Worm (Caenorhabditis elegans): ENCODE measurements around the gene C18A3.7.

The C18A3.7 gene

DNA sequence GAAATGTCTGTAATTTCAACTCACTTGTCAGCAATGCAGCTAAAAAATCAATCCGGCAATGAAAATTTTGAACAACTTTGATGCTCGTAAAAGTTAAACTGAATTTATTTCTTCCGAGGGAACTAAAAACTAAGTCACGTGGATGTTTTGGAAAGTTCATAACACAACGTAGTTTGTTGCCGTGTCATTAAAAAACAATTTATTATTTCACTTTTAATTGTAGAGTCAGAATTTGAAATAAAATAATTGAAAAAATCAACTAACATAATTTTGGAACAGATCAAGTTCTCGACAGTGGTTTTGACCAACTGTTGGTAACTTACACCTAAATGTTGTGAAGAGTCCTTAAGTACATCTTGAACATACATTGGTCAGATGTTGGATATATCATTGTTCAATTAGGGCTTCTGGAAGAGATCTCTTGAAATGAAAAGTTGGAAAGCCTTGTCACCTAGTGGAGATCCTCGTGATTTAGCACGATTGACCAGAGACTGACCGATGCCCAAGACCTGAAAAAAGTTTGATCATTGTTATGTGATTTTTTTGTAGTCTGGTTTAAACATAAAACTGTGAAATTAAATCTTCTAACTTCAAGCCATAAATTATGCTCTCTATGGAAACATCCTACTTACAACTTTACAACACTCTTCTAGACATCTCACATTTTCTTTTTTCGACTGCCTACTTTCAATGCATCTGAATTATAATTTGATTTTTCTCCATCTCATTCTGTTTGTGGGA is at the start of gene C18A3.7, which contains the start of gene C18A3.11:
Gene C18A3.7, minus strand, starts transcription at position 101 of the 741 bp plus-strand sequence.
Gene C18A3.11, plus strand, starts transcription at position 691 of the 741 bp plus-strand sequence.
- TF ChIP-seq gei-17 (GFP tag; optimal IDR thresholded peaks at IDR 0.05) (no peak), dpl-1 (GFP tag; optimal IDR thresholded peaks at IDR 0.05) (no peak), snpc-1.3 (tag; optimal IDR thresholded peaks at IDR 0.05; ENCODE audit: insufficient read depth) (no peak), egl-44 (GFP tag; IDR thresholded peaks at IDR 0.05) (no peak), lin-54 (GFP tag; optimal IDR thresholded peaks at IDR 0.05) (no peak), sea-2 (GFP tag; IDR thresholded peaks at IDR 0.05) (no peak), repo-1 (tag; optimal IDR thresholded peaks at IDR 0.05) (no peak), ceh-100 (GFP tag; IDR thresholded peaks at IDR 0.05) (no peak), snpc-4 (GFP tag; optimal IDR thresholded peaks at IDR 0.05) (no peak), snpc-4 (tag; optimal IDR thresholded peaks at IDR 0.05) (no peak), F57C9.4 (tag; optimal IDR thresholded peaks at IDR 0.05) (no peak), K11D2.4 (GFP tag; IDR thresholded peaks at IDR 0.05) (no peak)

- TF ChIP-seq hmg-1.2 (GFP tag; IDR thresholded peaks at IDR 0.05) (peak; percentile 50; the same call in 1 of the 2 replicates), ztf-26 (tag; optimal IDR thresholded peaks at IDR 0.05) (no peak), ceh-27 (GFP tag; optimal IDR thresholded peaks at IDR 0.05) (peak; percentile 7)
Measured at ce11 chrII:5779866-5780265, 49.6 kb upstream of the C18A3.7 start.

DNA sequence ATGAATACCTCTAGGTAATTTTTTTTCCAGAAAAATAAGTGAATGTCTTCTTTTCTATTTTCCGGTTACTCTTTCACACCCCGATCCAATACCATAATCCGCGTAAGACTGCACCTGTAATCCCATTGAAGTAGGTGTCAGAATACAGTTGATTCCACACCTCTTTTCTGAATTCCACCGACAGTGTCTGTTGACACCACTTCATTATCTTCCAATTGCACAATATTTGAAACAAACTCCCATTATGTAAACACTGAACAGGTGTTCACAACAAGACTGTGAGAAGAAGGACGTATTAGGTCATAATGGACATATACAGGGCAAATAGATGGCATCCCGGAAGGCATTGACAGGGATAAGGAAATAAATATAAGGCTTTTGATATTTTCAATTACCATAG is 47.1 kb upstream of the C18A3.7 start:
- TF ChIP-seq xnd-1 (tag; optimal IDR thresholded peaks at IDR 0.05) (no peak), repo-1 (tag; optimal IDR thresholded peaks at IDR 0.05) (no peak), egl-44 (GFP tag; IDR thresholded peaks at IDR 0.05) (no peak), somi-1 (GFP tag; optimal IDR thresholded peaks at IDR 0.05) (no peak), dpl-1 (GFP tag; optimal IDR thresholded peaks at IDR 0.05) (no peak), unc-130 (GFP tag; optimal IDR thresholded peaks at IDR 0.05) (no peak), nfya-1 (tag; optimal IDR thresholded peaks at IDR 0.05; ENCODE audit: borderline replicate concordance, insufficient read depth) (no peak), nfyb-1 (GFP tag; IDR thresholded peaks at IDR 0.05) (no peak), F37B4.10 (GFP tag; IDR thresholded peaks at IDR 0.05) (no peak)

DNA sequence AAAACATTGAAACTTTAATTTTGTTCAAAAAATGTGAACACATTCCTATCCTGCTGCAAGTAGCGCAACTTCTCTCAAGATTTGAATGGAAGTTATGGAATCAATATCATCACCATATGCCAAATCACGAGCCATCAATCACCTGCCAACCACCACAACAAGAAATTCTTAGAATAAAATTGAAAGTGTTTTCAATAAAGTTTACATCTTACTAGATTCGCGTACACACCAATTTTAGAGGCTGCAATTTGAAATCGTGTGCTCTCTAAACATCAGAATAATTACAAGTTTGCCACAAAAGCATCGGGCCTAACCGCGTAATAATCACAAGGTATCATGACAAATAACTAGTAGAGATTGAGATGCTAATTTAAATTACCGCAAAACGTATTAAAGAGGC is 44.6 kb upstream of the C18A3.7 start:
- no peak for TF ChIP-seq attf-5 (GFP tag; optimal IDR thresholded peaks at IDR 0.05)
- no peak for TF ChIP-seq rec-8 (tag; optimal IDR thresholded peaks at IDR 0.05)
- no peak for TF ChIP-seq madf-3 (GFP tag; IDR thresholded peaks at IDR 0.05)
- TF ChIP-seq rpc-1 (optimal IDR thresholded peaks at IDR 0.05): no peak
- no peak for TF ChIP-seq rpc-1 (tag; optimal IDR thresholded peaks at IDR 0.05)
- no peak for TF ChIP-seq F37B4.10 (GFP tag; IDR thresholded peaks at IDR 0.05)
- TF ChIP-seq K11D2.4 (GFP tag; IDR thresholded peaks at IDR 0.05): no peak
- no peak for TF ChIP-seq Y53F4B.3 (GFP tag; IDR thresholded peaks at IDR 0.05)
- TF ChIP-seq nhr-120 (GFP tag; IDR thresholded peaks at IDR 0.05): no peak
- TF ChIP-seq repo-1 (tag; optimal IDR thresholded peaks at IDR 0.05): no peak
- TF ChIP-seq lsl-1 (GFP tag; optimal IDR thresholded peaks at IDR 0.05): no peak
- TF ChIP-seq lag-1 (GFP tag; IDR thresholded peaks at IDR 0.05): no peak
- no peak for TF ChIP-seq lin-26 (GFP tag; IDR thresholded peaks at IDR 0.05)
- no peak for TF ChIP-seq efl-1 (GFP tag; optimal IDR thresholded peaks at IDR 0.05)
- TF ChIP-seq ztf-22 (GFP tag; optimal IDR thresholded peaks at IDR 0.05): no peak
- TF ChIP-seq nhr-80 (tag; optimal IDR thresholded peaks at IDR 0.05): no peak
- no peak for TF ChIP-seq unc-130 (GFP tag; optimal IDR thresholded peaks at IDR 0.05)
- no peak for TF ChIP-seq lir-1 (GFP tag; conservative IDR thresholded peaks at IDR 0.05)
- TF ChIP-seq atf-7 (tag; optimal IDR thresholded peaks at IDR 0.05): no peak
- no peak for TF ChIP-seq ceh-58 (GFP tag; IDR thresholded peaks at IDR 0.05)
- TF ChIP-seq attf-6 (GFP tag; IDR thresholded peaks at IDR 0.05): no peak

All from whole organism, young adult.